Worm (Caenorhabditis elegans) whole organism, L4/young adult: ENCODE measurements around the gene ins-10.

Source experiments
- W03F9.2 ChIP-seq: fragments of 150-350 bp; optimal IDR thresholded peaks from 2 replicates; lab custom pipeline; 2014; ENCODE audit warnings: missing biosample characterization, missing genetic modification characterization
- dao-5 ChIP-seq: sonication (generic microtip); optimal IDR thresholded peaks from 2 replicates; lab custom pipeline; 2016; ENCODE audit warnings: missing genotype, missing genetic modification characterization, moderate library complexity, missing compliant biosample characterization
- him-1 ChIP-seq: sonication (generic microtip); optimal IDR thresholded peaks from 2 replicates; lab custom pipeline; 2016; ENCODE audit warnings: missing genotype, missing genetic modification reagents, missing genetic modification characterization, missing compliant biosample characterization

- no peak for TF ChIP-seq W03F9.2
- no peak for TF ChIP-seq him-1 (tag; lab: Kevin White, UChicago)
- TF ChIP-seq dao-5 = no peak
Measured at ce11 chrV:14002402-14002801, 31.3 kb upstream of the ins-10 start.
